Fruit fly (Drosophila melanogaster): ENCODE measurements around the gene sls.

Gene sls

DNA sequence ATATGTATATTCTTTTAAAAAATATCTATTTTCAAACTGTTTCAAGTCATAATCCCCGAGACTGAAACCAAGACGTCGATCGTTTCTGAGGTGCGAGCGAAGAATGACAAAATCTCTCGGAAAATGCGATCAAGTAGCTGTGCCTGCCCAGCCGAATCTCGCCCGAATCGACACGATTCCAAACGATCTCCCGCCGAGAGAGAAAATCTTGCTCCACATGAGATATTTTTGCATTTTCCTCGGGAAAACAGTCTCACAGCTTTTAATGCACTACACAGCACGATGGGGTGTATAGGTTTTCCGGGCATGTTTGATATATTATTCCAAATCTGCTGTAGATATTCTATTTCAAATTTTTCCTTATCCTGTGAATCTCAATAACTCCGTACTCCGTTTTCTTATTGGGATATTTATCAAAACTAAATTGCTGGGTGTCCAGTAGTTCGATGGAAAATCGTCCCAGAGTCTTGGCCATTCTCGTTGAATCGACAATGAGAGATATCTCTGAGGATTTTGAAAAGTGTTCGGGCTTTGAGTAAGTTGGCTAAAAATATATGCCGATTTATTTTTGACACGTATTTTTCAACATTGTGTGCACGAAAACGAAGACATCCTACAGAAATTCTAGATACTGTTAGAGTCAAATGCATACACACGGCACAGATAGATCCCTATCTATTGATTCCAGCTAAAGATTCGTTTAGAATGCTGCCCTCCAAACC, at the start of gene sls:
sls (minus strand) TSS at position 88 of the 722 bp plus-strand sequence.
- peak; percentile 94 for TF ChIP-seq lilli (GFP tag; optimal IDR thresholded peaks at IDR 0.05)
- TF ChIP-seq Doc3 (GFP tag; IDR thresholded peaks at IDR 0.05; ENCODE audit: partially characterized antibody): no peak
- peak; percentile 89 to 93 for TF ChIP-seq Hr51 (GFP tag; optimal IDR thresholded peaks at IDR 0.05)
- peak; percentile 80 for TF ChIP-seq Sox100B (GFP tag; optimal IDR thresholded peaks at IDR 0.05)
- no peak for TF ChIP-seq ato (GFP tag; IDR thresholded peaks at IDR 0.05; ENCODE audit: partially characterized antibody)
- peak; percentile 42 for TF ChIP-seq CG2116 (GFP tag; optimal IDR thresholded peaks at IDR 0.05)
- TF ChIP-seq Hmx (GFP tag; optimal IDR thresholded peaks at IDR 0.05): peak; percentile 68
- TF ChIP-seq ssp (GFP tag; IDR thresholded peaks at IDR 0.05): peak; percentile 76
- TF ChIP-seq chn (GFP tag; optimal IDR thresholded peaks at IDR 0.05): peak; percentile 93
- peak; percentile 80 for TF ChIP-seq CG8281 (tag; optimal IDR thresholded peaks at IDR 0.05)
- TF ChIP-seq ash1 (GFP tag; optimal IDR thresholded peaks at IDR 0.05): no peak
- peak; percentile 65 for TF ChIP-seq CG10147 (GFP tag; optimal IDR thresholded peaks at IDR 0.05)
- TF ChIP-seq nerfin-1 (tag; optimal IDR thresholded peaks at IDR 0.05): no peak
- TF ChIP-seq MBD-R2 (GFP tag; IDR thresholded peaks at IDR 0.05): peak; percentile 65
- TF ChIP-seq CG8765 (GFP tag; IDR thresholded peaks at IDR 0.05): peak; percentile 65
- peak; percentile 94 for TF ChIP-seq bab2 (GFP tag; optimal IDR thresholded peaks at IDR 0.05)
- TF ChIP-seq zen2 (GFP tag; IDR thresholded peaks at IDR 0.05; ENCODE audit: partially characterized antibody): no peak
- TF ChIP-seq nmo (GFP tag; optimal IDR thresholded peaks at IDR 0.05): peak; percentile 95
- peak; percentile 88 for TF ChIP-seq Meics (GFP tag; optimal IDR thresholded peaks at IDR 0.05)
- TF ChIP-seq Rx (GFP tag; IDR thresholded peaks at IDR 0.05): peak; percentile 82
- peak; percentile 95 for TF ChIP-seq row (GFP tag; IDR thresholded peaks at IDR 0.05)
- TF ChIP-seq CG13775 (GFP tag; optimal IDR thresholded peaks at IDR 0.05): peak; percentile 86
- TF ChIP-seq sd (tag; optimal IDR thresholded peaks at IDR 0.05): peak; percentile 46
- TF ChIP-seq salm (tag; optimal IDR thresholded peaks at IDR 0.05): peak; percentile 81
- peak; percentile 47 for TF ChIP-seq CG6654 (GFP tag; optimal IDR thresholded peaks at IDR 0.05)
- TF ChIP-seq bcd (GFP tag; optimal IDR thresholded peaks at IDR 0.05): peak; percentile 90
- no peak for TF ChIP-seq pros (GFP tag; optimal IDR thresholded peaks at IDR 0.05)
- TF ChIP-seq CG15696 (tag; optimal IDR thresholded peaks at IDR 0.05): peak; percentile 42
- peak; percentile 76 for TF ChIP-seq Poxn (GFP tag; IDR thresholded peaks at IDR 0.05)
- TF ChIP-seq CG17361 (GFP tag; IDR thresholded peaks at IDR 0.05): peak; percentile 86
- TF ChIP-seq CG10543 (GFP tag; optimal IDR thresholded peaks at IDR 0.05): peak; percentile 90
- no peak for TF ChIP-seq sc (optimal IDR thresholded peaks at IDR 0.05)
- TF ChIP-seq sc (GFP tag; optimal IDR thresholded peaks at IDR 0.05): peak; percentile 87
- peak; percentile 16 for TF ChIP-seq YL-1 (GFP tag; optimal IDR thresholded peaks at IDR 0.05)
- TF ChIP-seq CG10274 (GFP tag; optimal IDR thresholded peaks at IDR 0.05): peak; percentile 72
- TF ChIP-seq CTCF (GFP tag; optimal IDR thresholded peaks at IDR 0.05): no peak
- TF ChIP-seq gsb-n (tag; optimal IDR thresholded peaks at IDR 0.05): peak; percentile 82
- TF ChIP-seq CG17385 (GFP tag; optimal IDR thresholded peaks at IDR 0.05): peak; percentile 90
- peak; percentile 34 for TF ChIP-seq p53 (GFP tag; optimal IDR thresholded peaks at IDR 0.05)
- peak; percentile 88 for TF ChIP-seq stc (GFP tag; IDR thresholded peaks at IDR 0.05)
- TF ChIP-seq CG34224 (GFP tag; IDR thresholded peaks at IDR 0.05; ENCODE audit: partially characterized antibody): no peak
- no peak for TF ChIP-seq hb (GFP tag; IDR thresholded peaks at IDR 0.05; ENCODE audit: partially characterized antibody)
- peak; percentile 89 for TF ChIP-seq sens-2 (GFP tag; IDR thresholded peaks at IDR 0.05)
- peak; percentile 83 for TF ChIP-seq CG2202 (tag; optimal IDR thresholded peaks at IDR 0.05)
- TF ChIP-seq CG17359 (tag; optimal IDR thresholded peaks at IDR 0.05): peak; percentile 93
- peak; percentile 95 for TF ChIP-seq CG2678 (tag; optimal IDR thresholded peaks at IDR 0.05)
- TF ChIP-seq gcm2 (GFP tag; optimal IDR thresholded peaks at IDR 0.05): peak; percentile 74
- TF ChIP-seq CG4360 (GFP tag; IDR thresholded peaks at IDR 0.05): peak; percentile 55; the same call in 1 of the 2 replicates
- peak; percentile 93 for TF ChIP-seq CG1603 (tag; optimal IDR thresholded peaks at IDR 0.05)
